Fruit fly (Drosophila melanogaster) whole organism, embryonic: ENCODE measurements around the gene CG34180.

ENCODE experiments used
- CG1647 ChIP-seq: fragments of 200-800 bp; sonication (Bioruptor generic); optimal IDR thresholded peaks from 3 replicates; lab custom pipeline; 2016; ENCODE audit warnings: missing biosample characterization, missing genetic modification characterization
- CG2120 ChIP-seq: fragments of 200-800 bp; sonication (Bioruptor generic); optimal IDR thresholded peaks from 3 replicates; lab custom pipeline; 2016; ENCODE audit warnings: missing biosample characterization, missing genetic modification characterization
- CG31388 ChIP-seq: fragments of 200-800 bp; sonication (Bioruptor generic); optimal IDR thresholded peaks from 2 replicates; lab custom pipeline; 2016; ENCODE audit warnings: missing biosample characterization, missing genetic modification characterization
- CG3163 ChIP-seq: fragments of 200-800 bp; sonication (Bioruptor generic); optimal IDR thresholded peaks from 3 replicates; lab custom pipeline; 2016; ENCODE audit warnings: missing biosample characterization, missing genetic modification characterization
- CG4282 ChIP-seq: fragments of 200-800 bp; sonication (Bioruptor generic); optimal IDR thresholded peaks from 2 replicates; lab custom pipeline; 2016; ENCODE audit warnings: missing biosample characterization, missing genetic modification characterization
- CTCF ChIP-seq: fragments of 200-800 bp; sonication (Bioruptor generic); optimal IDR thresholded peaks from 2 replicates; lab custom pipeline; 2017; ENCODE audit warnings: missing biosample characterization, mild to moderate bottlenecking, missing genetic modification characterization, moderate library complexity
- Dek ChIP-seq: fragments of 200-800 bp; sonication (Bioruptor generic); optimal IDR thresholded peaks from 3 replicates; lab custom pipeline; 2019; ENCODE audit warnings: missing biosample characterization, mild to moderate bottlenecking, missing genetic modification characterization, moderate library complexity
- Dip2 ChIP-seq: fragments of 200-800 bp; sonication (Bioruptor generic); IDR thresholded peaks from 2 replicates; pipeline ENCODE4 v1.3.6; 2022; ENCODE audit warnings: missing biosample characterization, missing genetic modification characterization
- Hr39 ChIP-seq: fragments of >200 bp; optimal IDR thresholded peaks from 2 replicates; lab custom pipeline; 2017
- NFAT ChIP-seq: fragments of 200-800 bp; sonication (Bioruptor generic); IDR thresholded peaks from 2 replicates; pipeline ENCODE4 v1.3.6; 2022; ENCODE audit warnings: missing biosample characterization, missing genetic modification characterization
- ac ChIP-seq: fragments of 200-800 bp; sonication (Bioruptor generic); optimal IDR thresholded peaks from 3 replicates; lab custom pipeline; 2017; ENCODE audit warnings: missing biosample characterization, mild to moderate bottlenecking, missing genetic modification characterization
- fd102C ChIP-seq: fragments of 200-800 bp; sonication (Bioruptor generic); optimal IDR thresholded peaks from 2 replicates; lab custom pipeline; 2018; ENCODE audit warnings: missing biosample characterization, mild to moderate bottlenecking, missing genetic modification characterization, moderate library complexity
- psq ChIP-seq: fragments of 200-800 bp; sonication (Bioruptor generic); optimal IDR thresholded peaks from 2 replicates; lab custom pipeline; 2017; ENCODE audit warnings: missing biosample characterization, missing genetic modification characterization

DNA sequence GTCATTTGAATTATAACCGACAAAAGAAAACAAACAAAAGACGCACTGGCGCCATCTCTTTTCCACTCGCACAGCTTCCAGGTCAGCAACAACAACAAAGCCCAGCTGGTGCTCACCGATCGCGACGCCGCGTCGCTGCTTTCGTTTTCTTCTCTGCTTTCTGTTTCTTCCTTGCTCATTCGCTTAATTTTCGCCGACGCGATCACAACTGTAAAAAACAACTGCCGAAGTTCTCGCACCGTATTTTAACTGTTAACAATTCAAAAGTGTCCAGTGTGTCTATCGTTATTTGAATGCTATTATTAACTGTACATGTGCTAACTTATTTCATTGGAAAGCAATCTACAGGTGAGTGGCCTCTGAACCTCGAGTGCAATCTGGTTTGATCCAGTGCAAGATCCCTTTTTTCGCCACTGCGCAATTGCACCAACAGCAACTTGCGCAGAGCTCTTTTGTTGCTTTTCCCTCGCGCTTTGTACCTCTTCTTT is 39.9 kb downstream of the CG34180 start, which contains the start of gene stai:
- TF ChIP-seq CG4282 (GFP tag; lab: Kevin White, UChicago) (no peak), fd102C (GFP tag; lab: Kevin White, UChicago) (no peak), psq (no peak), CTCF (GFP tag; lab: Kevin White, UChicago) (no peak), CG31388 (GFP tag; lab: Kevin White, UChicago) (no peak), ac (GFP tag; lab: Kevin White, UChicago) (no peak), CG2120 (GFP tag; lab: Kevin White, UChicago) (no peak), Hr39 (no peak), CG1647 (GFP tag; lab: Kevin White, UChicago) (no peak), Dip2 (no peak), CG3163 (GFP tag; lab: Kevin White, UChicago) (no peak), Dek (tag; lab: Kevin White, UChicago) (no peak), NFAT (GFP tag; lab: Robert Waterston, UW) (no peak)
